Worm (Caenorhabditis elegans) whole organism, L1 larva: ENCODE measurements around the gene F40F8.3.
A peak's percentile ranks its signal among the peaks of the same experiment; 100 is the strongest.

Source experiments
- C04F5.9 ChIP-seq: sonication (generic microtip); optimal IDR thresholded peaks from 2 replicates; lab custom pipeline; 2016; ENCODE audit warnings: missing genetic modification characterization, missing compliant biosample characterization
- alr-1 ChIP-seq: fragments of 200-800 bp; sonication (Bioruptor generic); optimal IDR thresholded peaks from 2 replicates; lab custom pipeline; 2018; ENCODE audit warnings: borderline replicate concordance, mild to moderate bottlenecking, missing genetic modification characterization, missing compliant biosample characterization
- blmp-1 ChIP-seq: fragments of 150-350 bp; optimal IDR thresholded peaks from 2 replicates; lab custom pipeline; 2014; ENCODE audit warnings: missing biosample characterization, missing genetic modification characterization
- ceh-88 ChIP-seq: fragments of 200-800 bp; sonication (Bioruptor generic); IDR thresholded peaks from 2 replicates; pipeline ENCODE4 v1.3.6; 2022; ENCODE audit warnings: missing genetic modification characterization, missing compliant biosample characterization
- ceh-90 ChIP-seq: sonication (generic microtip); optimal IDR thresholded peaks from 2 replicates; lab custom pipeline; 2016; ENCODE audit warnings: missing genetic modification characterization, missing compliant biosample characterization
- dpl-1 ChIP-seq, 3 experiments: fragments of 150-350 bp in 2 of 3; sonication (generic microtip) in 1 of 3; optimal IDR thresholded peaks; 2 replicates each; lab custom pipeline; 2014 to 2017; ENCODE audit warnings: missing biosample characterization in 3 of 3, missing genetic modification characterization in 3 of 3, missing genetic modification reagents in 3 of 3
- dsc-1 ChIP-seq: sonication (generic microtip); optimal IDR thresholded peaks from 2 replicates; lab custom pipeline; 2016; ENCODE audit warnings: mild to moderate bottlenecking, missing genetic modification characterization, missing compliant biosample characterization
- efl-1 ChIP-seq, 4 experiments: fragments of 150-350 bp; optimal IDR thresholded peaks in 3 of 4; peaks in 1 of 4; 1 replicate in 1 of 4; 2 replicates in 3 of 4; lab custom pipeline; 2014; ENCODE audit warnings: missing biosample characterization in 2 of 4, missing genetic modification characterization in 2 of 4, missing genetic modification reagents in 2 of 4
- efl-3 ChIP-seq: fragments of 200-800 bp; sonication (Bioruptor generic); optimal IDR thresholded peaks from 2 replicates; lab custom pipeline; 2018; ENCODE audit warnings: mild to moderate bottlenecking, missing genetic modification characterization, missing compliant biosample characterization
- egl-13 ChIP-seq: sonication (generic microtip); optimal IDR thresholded peaks from 2 replicates; lab custom pipeline; 2016; ENCODE audit warnings: missing genotype, missing genetic modification reagents, missing genetic modification characterization, missing compliant biosample characterization
- elt-3 ChIP-seq, 6 experiments: fragments of 150-350 bp in 1 of 6; sonication (generic microtip); optimal IDR thresholded peaks; 2 replicates each; lab custom pipeline; 2017 to 2018; ENCODE audit warnings: missing biosample characterization in 6 of 6, missing genetic modification characterization in 6 of 6, inconsistent platforms in 1 of 6
- ets-5 ChIP-seq: fragments of 200-800 bp; sonication (Bioruptor generic); IDR thresholded peaks from 2 replicates; pipeline ENCODE4 v1.3.6; 2022; ENCODE audit warnings: missing genetic modification characterization, missing compliant biosample characterization
- fkh-10 ChIP-seq: sonication (generic microtip); optimal IDR thresholded peaks from 2 replicates; lab custom pipeline; 2017; ENCODE audit warnings: missing biosample characterization, missing genetic modification reagents, missing genetic modification characterization
- fos-1 ChIP-seq: fragments of 150-350 bp; optimal IDR thresholded peaks from 2 replicates; lab custom pipeline; 2014; ENCODE audit warnings: missing biosample characterization, missing genetic modification characterization
- hlh-17 ChIP-seq: fragments of 200-800 bp; sonication (Bioruptor generic); optimal IDR thresholded peaks from 2 replicates; lab custom pipeline; 2018; ENCODE audit warnings: missing genetic modification characterization, mild to moderate bottlenecking, missing compliant biosample characterization, moderate library complexity, borderline replicate concordance
- hlh-4 ChIP-seq: sonication (generic microtip); optimal IDR thresholded peaks from 2 replicates; lab custom pipeline; 2016; ENCODE audit warnings: mild to moderate bottlenecking, missing genetic modification characterization, missing compliant biosample characterization
- isw-1 ChIP-seq: fragments of 200-800 bp; sonication (Bioruptor generic); IDR thresholded peaks from 2 replicates; pipeline ENCODE4 v1.3.6; 2022; ENCODE audit warnings: missing genetic modification characterization, missing compliant biosample characterization
- lin-14 ChIP-seq: fragments of 200-800 bp; sonication (Bioruptor generic); optimal IDR thresholded peaks from 2 replicates; lab custom pipeline; 2018; ENCODE audit warnings: mild to moderate bottlenecking, missing genetic modification characterization, moderate library complexity, missing compliant biosample characterization
- lin-15B ChIP-seq: fragments of 150-350 bp; sonication (generic microtip); optimal IDR thresholded peaks from 3 replicates; lab custom pipeline; 2014; ENCODE audit warnings: missing biosample characterization, missing genetic modification characterization
- lir-3 ChIP-seq: sonication (generic microtip); optimal IDR thresholded peaks from 2 replicates; lab custom pipeline; 2016; ENCODE audit warnings: mild to moderate bottlenecking, missing genetic modification characterization, moderate library complexity, missing compliant biosample characterization; ENCODE audit not compliant: poor library complexity
- mab-9 ChIP-seq: fragments of 200-800 bp; sonication (Bioruptor generic); IDR thresholded peaks from 2 replicates; pipeline ENCODE4 v1.3.6; 2022; ENCODE audit warnings: missing genetic modification reagents, missing genetic modification characterization, missing compliant biosample characterization
- mef-2 ChIP-seq: fragments of 150-350 bp; optimal IDR thresholded peaks from 2 replicates; lab custom pipeline; 2014; ENCODE audit warnings: missing biosample characterization, missing genetic modification characterization
- mep-1 ChIP-seq: fragments of 150-350 bp; optimal IDR thresholded peaks from 2 replicates; lab custom pipeline; 2014; ENCODE audit warnings: missing biosample characterization, missing genetic modification characterization
- nhr-237 ChIP-seq: fragments of 150-350 bp; optimal IDR thresholded peaks from 2 replicates; lab custom pipeline; 2014; ENCODE audit warnings: missing biosample characterization, missing genetic modification characterization
- nhr-71 ChIP-seq: sonication (generic microtip); optimal IDR thresholded peaks from 2 replicates; lab custom pipeline; 2016; ENCODE audit warnings: mild to moderate bottlenecking, missing genetic modification characterization, moderate library complexity, missing compliant biosample characterization
- nhr-76 ChIP-seq: sonication (generic microtip); optimal IDR thresholded peaks from 2 replicates; lab custom pipeline; 2017; ENCODE audit warnings: missing biosample characterization, missing genetic modification characterization
- pag-3 ChIP-seq: sonication (generic microtip); optimal IDR thresholded peaks from 2 replicates; lab custom pipeline; 2017; ENCODE audit warnings: missing genetic modification characterization, mild to moderate bottlenecking, missing compliant biosample characterization, antibody characterized with exemption, borderline replicate concordance; ENCODE audit not compliant: insufficient read depth
- pqm-1 ChIP-seq: sonication (generic microtip); optimal IDR thresholded peaks from 3 replicates; lab custom pipeline; 2017; ENCODE audit warnings: missing biosample characterization, missing genetic modification characterization
- rnt-1 ChIP-seq: sonication (generic microtip); optimal IDR thresholded peaks from 2 replicates; lab custom pipeline; 2016; ENCODE audit warnings: mild to moderate bottlenecking, missing genetic modification characterization, moderate library complexity, missing compliant biosample characterization
- skn-1 ChIP-seq: fragments of 150-350 bp; optimal IDR thresholded peaks from 2 replicates; lab custom pipeline; 2014; ENCODE audit warnings: missing biosample characterization, missing genetic modification characterization
- snpc-4 ChIP-seq: fragments of 150-350 bp; optimal IDR thresholded peaks from 2 replicates; lab custom pipeline; 2014; ENCODE audit warnings: missing biosample characterization, missing genetic modification characterization
- sox-4 ChIP-seq: sonication (generic microtip); optimal IDR thresholded peaks from 2 replicates; lab custom pipeline; 2016; ENCODE audit warnings: missing genetic modification characterization, missing compliant biosample characterization
- swsn-7 ChIP-seq: sonication (generic microtip); optimal IDR thresholded peaks from 2 replicates; lab custom pipeline; 2016; ENCODE audit warnings: missing genetic modification characterization, missing compliant biosample characterization
- tbx-2 ChIP-seq: sonication (generic microtip); optimal IDR thresholded peaks from 2 replicates; lab custom pipeline; 2016; ENCODE audit warnings: missing genetic modification characterization, missing compliant biosample characterization
- unc-130 ChIP-seq: fragments of 150-350 bp; optimal IDR thresholded peaks from 2 replicates; lab custom pipeline; 2017; ENCODE audit warnings: missing biosample characterization, missing genetic modification characterization, inconsistent platforms
- unc-62 ChIP-seq: fragments of 150-350 bp; optimal IDR thresholded peaks from 2 replicates; lab custom pipeline; 2014; ENCODE audit warnings: missing biosample characterization, missing genetic modification reagents, missing genetic modification characterization
- unc-86 ChIP-seq: sonication (generic microtip); optimal IDR thresholded peaks from 2 replicates; lab custom pipeline; 2016; ENCODE audit warnings: missing genetic modification characterization, missing compliant biosample characterization
- unc-98 ChIP-seq: fragments of 200-800 bp; sonication (Bioruptor generic); IDR thresholded peaks from 2 replicates; pipeline ENCODE4 v1.3.6; 2022; ENCODE audit warnings: missing genetic modification characterization, missing compliant biosample characterization
- zag-1 ChIP-seq: fragments of 150-350 bp; optimal IDR thresholded peaks from 2 replicates; lab custom pipeline; 2014; ENCODE audit warnings: missing biosample characterization, missing genetic modification characterization
- zip-4 ChIP-seq: fragments of 200-800 bp; sonication (Bioruptor generic); optimal IDR thresholded peaks from 2 replicates; lab custom pipeline; 2018; ENCODE audit warnings: mild to moderate bottlenecking, missing genetic modification characterization, moderate library complexity, missing compliant biosample characterization

Gene F40F8.3

ce11 chrII:11167039-11167438 is 38.0 kb downstream of the F40F8.3 start (continued):
- TF ChIP-seq mab-9 = no peak
- no peak for TF ChIP-seq hlh-4 (tag; lab: Kevin White, UChicago)
- TF ChIP-seq tbx-2 (tag; lab: Kevin White, UChicago) = peak; percentile 60
- TF ChIP-seq pqm-1 = no peak
- TF ChIP-seq elt-3 (tag; optimal IDR thresholded peaks at IDR 0.05; lab: Kevin White, UChicago) = peak in 1 of 6 experiments; percentile 42
- TF ChIP-seq lin-15B (tag; lab: Kevin White, UChicago) = no peak
- TF ChIP-seq rnt-1 (tag; lab: Kevin White, UChicago) = peak; percentile 93
- no peak for TF ChIP-seq unc-130 (tag; lab: Kevin White, UChicago)
- no peak for TF ChIP-seq sox-4 (tag; lab: Kevin White, UChicago)
- no peak for TF ChIP-seq alr-1 (tag; lab: Kevin White, UChicago)
- TF ChIP-seq swsn-7 (tag; lab: Kevin White, UChicago) = peak; percentile 85
- TF ChIP-seq dpl-1 (GFP tag; optimal IDR thresholded peaks at IDR 0.05; lab: Kevin White, UChicago) = peak; percentile 22 to 38 (median 31)
- peak; percentile 99 for TF ChIP-seq snpc-4 (tag; lab: Kevin White, UChicago)
- peak; percentile 90 for TF ChIP-seq dsc-1 (tag; lab: Kevin White, UChicago)
- TF ChIP-seq nhr-76 (tag; lab: Kevin White, UChicago) = no peak
- TF ChIP-seq unc-62 = no peak
- no peak for TF ChIP-seq efl-3 (GFP tag; lab: Kevin White, UChicago)
- TF ChIP-seq zag-1 (tag; lab: Kevin White, UChicago) = no peak
- TF ChIP-seq ets-5 (GFP tag; lab: Robert Waterston, UW) = no peak
- TF ChIP-seq fkh-10 (GFP tag; lab: Kevin White, UChicago) = no peak
- no peak for TF ChIP-seq mef-2
- TF ChIP-seq egl-13 (tag; lab: Kevin White, UChicago) = peak; percentile 50
- no peak for TF ChIP-seq nhr-237 (tag; lab: Kevin White, UChicago)
- TF ChIP-seq unc-98 = peak; percentile 47; the same call in 1 of the 2 replicates
- TF ChIP-seq lin-14 (GFP tag; lab: Kevin White, UChicago) = peak; percentile 70
- no peak for TF ChIP-seq blmp-1
- TF ChIP-seq nhr-71 (tag; lab: Kevin White, UChicago) = peak; percentile 91
- peak; percentile 42 for TF ChIP-seq ceh-88 (GFP tag; lab: Robert Waterston, UW)
- TF ChIP-seq isw-1 (GFP tag; lab: Robert Waterston, UW) = no peak
- TF ChIP-seq zip-4 (GFP tag; lab: Kevin White, UChicago) = peak; percentile 57
- TF ChIP-seq fos-1 = peak; percentile 61
- no peak for TF ChIP-seq ceh-90

DNA sequence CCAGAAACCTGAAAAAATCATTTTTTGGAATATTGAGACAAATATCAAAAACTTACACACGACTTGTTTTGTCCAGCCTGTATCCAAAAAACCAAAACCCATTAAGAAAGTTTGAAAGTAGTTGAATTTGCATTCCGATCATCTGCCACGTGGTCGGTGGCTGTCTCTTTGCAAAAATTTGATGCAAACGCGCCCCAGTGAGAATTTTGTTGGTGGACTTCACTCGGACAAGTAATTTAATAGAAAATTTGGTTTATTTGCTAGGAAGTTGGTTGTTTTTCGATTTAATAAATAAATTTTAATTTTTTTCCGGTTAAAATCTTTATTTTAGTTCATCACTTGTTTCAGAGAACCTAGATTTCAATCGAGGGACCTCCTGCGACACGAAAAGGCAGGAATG is 46.3 kb downstream of the F40F8.3 start:
- TF ChIP-seq pag-3 (tag; lab: Kevin White, UChicago) = no peak

- TF ChIP-seq dpl-1 (GFP tag; optimal IDR thresholded peaks at IDR 0.05; lab: Kevin White, UChicago) = peak in 1 of 3 experiments; percentile 3
- no peak for TF ChIP-seq C04F5.9 (tag; lab: Kevin White, UChicago)
- TF ChIP-seq efl-1 (optimal IDR thresholded peaks at IDR 0.05; lab: Kevin White, UChicago) = no peak
- peak in 1 of 2 experiments; percentile 73 for TF ChIP-seq efl-1 (GFP tag; optimal IDR thresholded peaks at IDR 0.05 in 1 of 2; lab: Kevin White, UChicago)
- no peak for TF ChIP-seq lir-3 (tag; lab: Kevin White, UChicago)
- peak; percentile 15 for TF ChIP-seq nhr-71 (tag; lab: Kevin White, UChicago)
- no peak for TF ChIP-seq unc-86 (tag; lab: Kevin White, UChicago)
- peak; percentile 10 for TF ChIP-seq ceh-90
- TF ChIP-seq mep-1 (tag; lab: Kevin White, UChicago) = no peak
- no peak for TF ChIP-seq hlh-17 (GFP tag; lab: Kevin White, UChicago)
- TF ChIP-seq rnt-1 (tag; lab: Kevin White, UChicago) = peak; percentile 49
- TF ChIP-seq skn-1 = peak; percentile 1
Observed at ce11 chrII:11176441-11176840, 47.4 kb downstream of the F40F8.3 start.
